Worm (Caenorhabditis elegans) whole organism, young adult: ENCODE measurements around the gene F46B3.15.

ENCODE experiments used
- B0035.1 ChIP-seq: sonication (generic microtip); optimal IDR thresholded peaks from 2 replicates; lab custom pipeline; 2016; ENCODE audit warnings: missing genetic modification characterization, mild to moderate bottlenecking, missing compliant biosample characterization, missing genotype, missing genetic modification reagents
- B0261.1 ChIP-seq: sonication (generic microtip); optimal IDR thresholded peaks from 2 replicates; lab custom pipeline; 2016; ENCODE audit warnings: mild to moderate bottlenecking, missing genetic modification characterization, moderate library complexity, missing compliant biosample characterization
- B0336.3 ChIP-seq: fragments of 200-800 bp; sonication (Bioruptor generic); IDR thresholded peaks from 2 replicates; pipeline ENCODE4 v1.3.6; 2022; ENCODE audit warnings: missing genetic modification characterization, missing compliant biosample characterization
- F49E8.2 ChIP-seq: sonication (generic microtip); optimal IDR thresholded peaks from 3 replicates; lab custom pipeline; 2017; ENCODE audit warnings: missing genetic modification characterization, mild to moderate bottlenecking, missing compliant biosample characterization, antibody characterized with exemption, moderate library complexity; ENCODE audit not compliant: insufficient read depth
- F52B5.7 ChIP-seq: sonication (generic microtip); optimal IDR thresholded peaks from 2 replicates; lab custom pipeline; 2016; ENCODE audit warnings: mild to moderate bottlenecking, missing genetic modification characterization, missing compliant biosample characterization
- F57A8.1 ChIP-seq: fragments of 200-800 bp; sonication (Bioruptor generic); optimal IDR thresholded peaks from 2 replicates; lab custom pipeline; 2018; ENCODE audit warnings: mild to moderate bottlenecking, missing genetic modification characterization, moderate library complexity, missing compliant biosample characterization
- K11D2.4 ChIP-seq: fragments of 200-800 bp; sonication (Bioruptor generic); IDR thresholded peaks from 2 replicates; pipeline ENCODE4 v1.3.6; 2022; ENCODE audit warnings: missing genetic modification reagents, missing genetic modification characterization, missing compliant biosample characterization
- T07F8.4 ChIP-seq: sonication (generic microtip); optimal IDR thresholded peaks from 2 replicates; lab custom pipeline; 2016; ENCODE audit warnings: mild to moderate bottlenecking, missing genetic modification characterization, moderate library complexity, missing compliant biosample characterization
- ama-1 ChIP-seq, 3 experiments: fragments of 150-350 bp in 1 of 3; sonication (generic microtip) in 2 of 3; optimal IDR thresholded peaks; 2 replicates each; lab custom pipeline; 2014 to 2018; ENCODE audit warnings: missing biosample characterization in 2 of 3, missing genetic modification characterization in 2 of 3, missing genetic modification reagents in 2 of 3
- aptf-2 ChIP-seq: fragments of 200-800 bp; sonication (Bioruptor generic); conservative IDR thresholded peaks from 2 replicates; pipeline ENCODE4 v1.3.6; 2022; ENCODE audit warnings: missing genetic modification reagents, missing genetic modification characterization, missing compliant biosample characterization
- attf-3 ChIP-seq: fragments of 200-800 bp; sonication (Bioruptor generic); conservative IDR thresholded peaks from 2 replicates; pipeline ENCODE4 v1.3.6; 2022; ENCODE audit warnings: missing genetic modification reagents, missing genetic modification characterization, missing compliant biosample characterization
- attf-6 ChIP-seq: fragments of 200-800 bp; sonication (Bioruptor generic); IDR thresholded peaks from 2 replicates; pipeline ENCODE4 v1.3.6; 2022; ENCODE audit warnings: missing genetic modification reagents, missing genetic modification characterization, missing compliant biosample characterization
- ceh-27 ChIP-seq: fragments of 200-800 bp; sonication (Bioruptor generic); optimal IDR thresholded peaks from 2 replicates; lab custom pipeline; 2018; ENCODE audit warnings: mild to moderate bottlenecking, missing genetic modification characterization, moderate library complexity, missing compliant biosample characterization
- ceh-58 ChIP-seq: fragments of 200-800 bp; sonication (Bioruptor generic); IDR thresholded peaks from 2 replicates; pipeline ENCODE4 v1.3.6; 2022; ENCODE audit warnings: missing genetic modification characterization, missing compliant biosample characterization
- ceh-91 ChIP-seq: fragments of 200-800 bp; sonication (Bioruptor generic); IDR thresholded peaks from 2 replicates; pipeline ENCODE4 v1.3.6; 2022; ENCODE audit warnings: missing genetic modification reagents, missing genetic modification characterization, missing compliant biosample characterization
- die-1 ChIP-seq: sonication (generic microtip); optimal IDR thresholded peaks from 2 replicates; lab custom pipeline; 2016; ENCODE audit warnings: missing genotype, mild to moderate bottlenecking, missing genetic modification characterization, missing compliant biosample characterization
- dpff-1 ChIP-seq: sonication (generic microtip); optimal IDR thresholded peaks from 2 replicates; lab custom pipeline; 2017; ENCODE audit warnings: mild to moderate bottlenecking, missing genetic modification characterization, missing compliant biosample characterization
- efl-1 ChIP-seq: fragments of 150-350 bp; optimal IDR thresholded peaks from 2 replicates; lab custom pipeline; 2014; ENCODE audit warnings: missing biosample characterization, missing genetic modification reagents, missing genetic modification characterization
- egl-18 ChIP-seq: fragments of 200-800 bp; sonication (Bioruptor generic); IDR thresholded peaks from 2 replicates; pipeline ENCODE4 v1.3.6; 2022; ENCODE audit warnings: missing genetic modification reagents, missing genetic modification characterization, missing compliant biosample characterization
- egl-44 ChIP-seq: fragments of 200-800 bp; sonication (Bioruptor generic); IDR thresholded peaks from 2 replicates; pipeline ENCODE4 v1.3.6; 2022; ENCODE audit warnings: missing genetic modification reagents, missing genetic modification characterization, missing compliant biosample characterization
- ekl-4 ChIP-seq: fragments of 200-800 bp; sonication (Bioruptor generic); IDR thresholded peaks from 2 replicates; pipeline ENCODE4 v1.3.6; 2022; ENCODE audit warnings: missing genetic modification reagents, missing genetic modification characterization, missing compliant biosample characterization
- hmg-1.2 ChIP-seq: fragments of 200-800 bp; sonication (Bioruptor generic); IDR thresholded peaks from 2 replicates; pipeline ENCODE4 v1.3.6; 2022; ENCODE audit warnings: missing genetic modification reagents, missing genetic modification characterization, missing compliant biosample characterization
- hmg-20 ChIP-seq: fragments of 200-800 bp; sonication (Bioruptor generic); IDR thresholded peaks from 2 replicates; pipeline ENCODE4 v1.3.6; 2022; ENCODE audit warnings: missing genetic modification reagents, missing genetic modification characterization, missing compliant biosample characterization
- let-607 ChIP-seq, 2 experiments: fragments of 200-800 bp in 1 of 2; sonication (Bioruptor generic) in 1 of 2; sonication (generic microtip) in 1 of 2; optimal IDR thresholded peaks; 2 replicates each; lab custom pipeline; 2016 to 2018; ENCODE audit warnings: mild to moderate bottlenecking in 2 of 2, missing compliant biosample characterization in 2 of 2, missing genetic modification characterization in 2 of 2, moderate library complexity in 2 of 2, missing genotype in 1 of 2
- lin-26 ChIP-seq: fragments of 200-800 bp; sonication (Bioruptor generic); IDR thresholded peaks from 2 replicates; pipeline ENCODE4 v1.3.6; 2022; ENCODE audit warnings: missing genetic modification reagents, missing genetic modification characterization, missing compliant biosample characterization
- lsy-27 ChIP-seq: sonication (generic microtip); optimal IDR thresholded peaks from 2 replicates; lab custom pipeline; 2017; ENCODE audit warnings: missing genetic modification characterization, mild to moderate bottlenecking, missing compliant biosample characterization, antibody characterized with exemption, missing genotype, borderline replicate concordance; ENCODE audit not compliant: insufficient read depth
- madf-10 ChIP-seq: sonication (generic microtip); optimal IDR thresholded peaks from 2 replicates; lab custom pipeline; 2016; ENCODE audit warnings: mild to moderate bottlenecking, missing genetic modification characterization, missing compliant biosample characterization
- mel-28 ChIP-seq: sonication (generic microtip); optimal IDR thresholded peaks from 2 replicates; lab custom pipeline; 2016; ENCODE audit warnings: borderline replicate concordance, mild to moderate bottlenecking, missing genetic modification characterization, missing compliant biosample characterization
- mes-4 ChIP-seq: sonication (generic microtip); optimal IDR thresholded peaks from 2 replicates; lab custom pipeline; 2016; ENCODE audit warnings: missing genotype, missing genetic modification characterization, missing compliant biosample characterization
- mxl-1 ChIP-seq: sonication (generic microtip); optimal IDR thresholded peaks from 2 replicates; lab custom pipeline; 2016; ENCODE audit warnings: missing genetic modification characterization, missing compliant biosample characterization
- nfya-2 ChIP-seq: fragments of 200-800 bp; sonication (Bioruptor generic); IDR thresholded peaks from 2 replicates; pipeline ENCODE4 v1.3.6; 2022; ENCODE audit warnings: missing genetic modification reagents, missing genetic modification characterization, missing compliant biosample characterization
- nfyb-1 ChIP-seq: fragments of 200-800 bp; sonication (Bioruptor generic); IDR thresholded peaks from 2 replicates; pipeline ENCODE4 v1.3.6; 2022; ENCODE audit warnings: missing genetic modification reagents, missing genetic modification characterization, missing compliant biosample characterization
- nhr-80 ChIP-seq: sonication (generic microtip); optimal IDR thresholded peaks from 2 replicates; lab custom pipeline; 2016; ENCODE audit warnings: missing genetic modification characterization, missing compliant biosample characterization
- nhr-90 ChIP-seq: sonication (generic microtip); optimal IDR thresholded peaks from 2 replicates; lab custom pipeline; 2016; ENCODE audit warnings: missing genotype, mild to moderate bottlenecking, missing genetic modification characterization, missing compliant biosample characterization
- repo-1 ChIP-seq: sonication (generic microtip); optimal IDR thresholded peaks from 2 replicates; lab custom pipeline; 2017; ENCODE audit warnings: mild to moderate bottlenecking, missing genetic modification characterization, missing compliant biosample characterization
- snpc-1.3 ChIP-seq: sonication (generic microtip); optimal IDR thresholded peaks from 2 replicates; lab custom pipeline; 2017; ENCODE audit warnings: missing genetic modification characterization, mild to moderate bottlenecking, missing compliant biosample characterization, antibody characterized with exemption, moderate library complexity, missing genotype, missing genetic modification reagents; ENCODE audit not compliant: insufficient read depth
- snpc-3.4 ChIP-seq: sonication (generic microtip); optimal IDR thresholded peaks from 2 replicates; lab custom pipeline; 2017; ENCODE audit warnings: missing genetic modification characterization, mild to moderate bottlenecking, missing compliant biosample characterization, antibody characterized with exemption, moderate library complexity, missing genotype, missing genetic modification reagents
- somi-1 ChIP-seq: fragments of 200-800 bp; sonication (Bioruptor generic); optimal IDR thresholded peaks from 2 replicates; lab custom pipeline; 2018; ENCODE audit warnings: mild to moderate bottlenecking, missing genetic modification characterization, missing compliant biosample characterization
- tbp1 ChIP-seq: fragments of 200-800 bp; sonication (Bioruptor generic); optimal IDR thresholded peaks from 2 replicates; lab custom pipeline; 2018; ENCODE audit warnings: mild to moderate bottlenecking, missing genetic modification characterization, missing compliant biosample characterization
- tlf-1 ChIP-seq: fragments of 200-800 bp; sonication (Bioruptor generic); optimal IDR thresholded peaks from 2 replicates; lab custom pipeline; 2018; ENCODE audit warnings: mild to moderate bottlenecking, missing genetic modification characterization, missing compliant biosample characterization
- zfh-2 ChIP-seq: fragments of 200-800 bp; sonication (Bioruptor generic); conservative IDR thresholded peaks from 2 replicates; pipeline ENCODE4 v1.3.6; 2022; ENCODE audit warnings: missing genetic modification reagents, missing genetic modification characterization, missing compliant biosample characterization
- zim-3 ChIP-seq: sonication (generic microtip); optimal IDR thresholded peaks from 2 replicates; lab custom pipeline; 2017; ENCODE audit warnings: mild to moderate bottlenecking, missing genetic modification characterization, moderate library complexity, missing compliant biosample characterization
- ztf-18 ChIP-seq: sonication (generic microtip); optimal IDR thresholded peaks from 2 replicates; lab custom pipeline; 2016; ENCODE audit warnings: missing genotype, mild to moderate bottlenecking, missing genetic modification characterization, missing compliant biosample characterization
- ztf-25 ChIP-seq: fragments of 200-800 bp; sonication (Bioruptor generic); IDR thresholded peaks from 2 replicates; pipeline ENCODE4 v1.3.6; 2022; ENCODE audit warnings: missing genetic modification reagents, missing genetic modification characterization, missing compliant biosample characterization

F46B3.15 gene

ce11 chrV:20651923-20652322 lies 18.4 kb upstream of the F46B3.15 start:
- TF ChIP-seq B0035.1 (tag; lab: Kevin White, UChicago) (no peak), die-1 (tag; lab: Kevin White, UChicago) (no peak), K11D2.4 (no peak), mes-4 (no peak), snpc-1.3 (tag; lab: Kevin White, UChicago) (no peak), tbp1 (GFP tag; lab: Kevin White, UChicago) (no peak), zfh-2 (no peak), aptf-2 (GFP tag; lab: Robert Waterston, UW) (no peak), B0261.1 (tag; lab: Kevin White, UChicago) (no peak), tlf-1 (GFP tag; lab: Kevin White, UChicago) (no peak), attf-3 (no peak), attf-6 (GFP tag; lab: Robert Waterston, UW) (no peak), ztf-18 (tag; lab: Kevin White, UChicago) (no peak), hmg-1.2 (GFP tag; lab: Robert Waterston, UW) (no peak)

DNA sequence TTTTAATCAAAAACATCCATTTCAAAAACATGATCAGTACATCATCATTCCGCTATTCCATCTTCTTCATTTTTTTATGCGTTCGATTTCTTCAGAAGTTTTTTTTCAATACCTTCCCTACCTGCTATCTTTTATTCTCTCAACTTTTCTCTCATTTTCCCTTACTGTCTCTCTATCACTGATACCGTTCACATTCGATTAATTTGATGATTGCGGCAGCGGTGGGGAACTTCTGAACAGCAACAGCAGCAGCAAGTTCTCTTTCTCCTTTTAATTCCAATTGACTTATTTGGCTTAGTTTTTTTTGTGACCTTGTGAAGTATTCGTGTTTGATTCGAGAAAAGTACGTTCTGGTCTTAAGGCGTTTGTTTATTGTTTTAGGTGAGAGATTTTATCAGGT lies 15.3 kb upstream of the F46B3.15 start:
- TF ChIP-seq ekl-4 (GFP tag; lab: Robert Waterston, UW): no peak
- no peak for TF ChIP-seq egl-44
- TF ChIP-seq F49E8.2 (tag; lab: Kevin White, UChicago): no peak
- no peak for TF ChIP-seq mxl-1
- TF ChIP-seq nfya-2 (GFP tag; lab: Robert Waterston, UW): no peak
- no peak for TF ChIP-seq K11D2.4
- no peak for TF ChIP-seq hmg-20 (GFP tag; lab: Robert Waterston, UW)
- TF ChIP-seq lin-26 (GFP tag; lab: Robert Waterston, UW): no peak
- no peak for TF ChIP-seq B0336.3
- no peak for TF ChIP-seq ceh-58 (GFP tag; lab: Robert Waterston, UW)
- no peak for TF ChIP-seq zim-3 (tag; lab: Kevin White, UChicago)
- TF ChIP-seq ceh-27 (GFP tag; lab: Kevin White, UChicago): no peak
- TF ChIP-seq ama-1 (optimal IDR thresholded peaks at IDR 0.05; lab: Kevin White, UChicago): no peak
- no peak for TF ChIP-seq ama-1 (GFP tag; optimal IDR thresholded peaks at IDR 0.05; lab: Kevin White, UChicago)
- TF ChIP-seq snpc-3.4 (tag; lab: Kevin White, UChicago): no peak
- TF ChIP-seq let-607 (tag; optimal IDR thresholded peaks at IDR 0.05; lab: Kevin White, UChicago): no peak

- TF ChIP-seq F52B5.7 (tag; lab: Kevin White, UChicago): no peak
- no peak for TF ChIP-seq B0035.1 (tag; lab: Kevin White, UChicago)
- no peak for TF ChIP-seq dpff-1 (tag; lab: Kevin White, UChicago)
- TF ChIP-seq F49E8.2 (tag; lab: Kevin White, UChicago): no peak
- no peak for TF ChIP-seq nhr-90 (tag; lab: Kevin White, UChicago)
- TF ChIP-seq attf-6 (GFP tag; lab: Robert Waterston, UW): no peak
- TF ChIP-seq ceh-91 (GFP tag; lab: Robert Waterston, UW): no peak
- TF ChIP-seq madf-10: no peak
- TF ChIP-seq lin-26 (GFP tag; lab: Robert Waterston, UW): no peak
- no peak for TF ChIP-seq somi-1 (GFP tag; lab: Kevin White, UChicago)
- no peak for TF ChIP-seq F57A8.1
- TF ChIP-seq mel-28 (tag; lab: Kevin White, UChicago): no peak
- TF ChIP-seq nfyb-1 (GFP tag; lab: Robert Waterston, UW): no peak
- TF ChIP-seq efl-1 (GFP tag; lab: Kevin White, UChicago): no peak
- no peak for TF ChIP-seq nhr-80 (tag; lab: Kevin White, UChicago)
- no peak for TF ChIP-seq egl-18 (GFP tag; lab: Robert Waterston, UW)
- no peak for TF ChIP-seq T07F8.4 (tag; lab: Kevin White, UChicago)
- no peak for TF ChIP-seq lsy-27 (tag; lab: Kevin White, UChicago)
- TF ChIP-seq repo-1: no peak
- TF ChIP-seq ztf-25 (GFP tag; lab: Robert Waterston, UW): no peak
- TF ChIP-seq, all 124 proteins: peak for 0
Measured at ce11 chrV:20645479-20645878, 12.0 kb upstream of the F46B3.15 start.
